Fruit fly (Drosophila melanogaster) whole organism, embryonic: ENCODE measurements around the gene Clamp.

Source experiments
- Blimp-1 ChIP-seq: fragments of 200-800 bp; sonication (Bioruptor generic); optimal IDR thresholded peaks from 3 replicates; lab custom pipeline; 2018; ENCODE audit warnings: missing biosample characterization, missing genetic modification characterization, mild to moderate bottlenecking, moderate library complexity, missing genetic modification reagents
- C15 ChIP-seq: fragments of 200-800 bp; sonication (Bioruptor generic); IDR thresholded peaks from 3 replicates; pipeline ENCODE4 v1.3.6; 2022; ENCODE audit warnings: missing biosample characterization, missing genetic modification characterization
- CG1233 ChIP-seq: fragments of 200-800 bp; sonication (Bioruptor generic); optimal IDR thresholded peaks from 4 replicates; lab custom pipeline; 2018; ENCODE audit warnings: missing biosample characterization, mild to moderate bottlenecking, missing genetic modification characterization
- CG15011 ChIP-seq: fragments of 200-800 bp; sonication (Bioruptor generic); optimal IDR thresholded peaks from 3 replicates; lab custom pipeline; 2018; ENCODE audit warnings: missing biosample characterization, mild to moderate bottlenecking, missing genetic modification characterization
- CG15514 ChIP-seq: fragments of 200-800 bp; sonication (Bioruptor generic); optimal IDR thresholded peaks from 3 replicates; lab custom pipeline; 2017; ENCODE audit warnings: missing biosample characterization, missing genetic modification characterization, mild to moderate bottlenecking, moderate library complexity, missing genetic modification reagents
- CG17359 ChIP-seq: fragments of 200-800 bp; sonication (Bioruptor generic); optimal IDR thresholded peaks from 3 replicates; lab custom pipeline; 2018; ENCODE audit warnings: missing biosample characterization, mild to moderate bottlenecking, missing genetic modification characterization, moderate library complexity
- CG17829 ChIP-seq: fragments of 200-800 bp; optimal IDR thresholded peaks from 2 replicates; lab custom pipeline; 2019; ENCODE audit warnings: missing biosample characterization, mild to moderate bottlenecking, missing genetic modification characterization, moderate library complexity
- CG30431 ChIP-seq: fragments of 200-800 bp; sonication (Bioruptor generic); optimal IDR thresholded peaks from 2 replicates; lab custom pipeline; 2017; ENCODE audit warnings: missing biosample characterization, missing genetic modification characterization
- CG32767 ChIP-seq: fragments of 200-800 bp; sonication (Bioruptor generic); IDR thresholded peaks from 2 replicates; pipeline ENCODE4 v1.3.6; 2022; ENCODE audit warnings: missing biosample characterization, missing genetic modification characterization
- CG3281 ChIP-seq: fragments of 200-800 bp; sonication (Bioruptor generic); optimal IDR thresholded peaks from 3 replicates; lab custom pipeline; 2017; ENCODE audit warnings: missing biosample characterization, mild to moderate bottlenecking, missing genetic modification characterization
- CG34376 ChIP-seq: fragments of 200-800 bp; sonication (Bioruptor generic); optimal IDR thresholded peaks from 2 replicates; lab custom pipeline; 2018; ENCODE audit warnings: missing biosample characterization, mild to moderate bottlenecking, missing genetic modification characterization
- CG4282 ChIP-seq: fragments of 200-800 bp; sonication (Bioruptor generic); optimal IDR thresholded peaks from 2 replicates; lab custom pipeline; 2016; ENCODE audit warnings: missing biosample characterization, missing genetic modification characterization
- CG4328 ChIP-seq: fragments of 200-800 bp; sonication (Bioruptor generic); optimal IDR thresholded peaks from 3 replicates; lab custom pipeline; 2017; ENCODE audit warnings: missing biosample characterization, missing genetic modification reagents, missing genetic modification characterization
- CG5180 ChIP-seq: fragments of 200-800 bp; sonication (Bioruptor generic); optimal IDR thresholded peaks from 3 replicates; lab custom pipeline; 2017; ENCODE audit warnings: missing biosample characterization, missing genetic modification characterization, mild to moderate bottlenecking, moderate library complexity, missing genetic modification reagents
- CG5245 ChIP-seq: fragments of 200-800 bp; sonication (Bioruptor generic); optimal IDR thresholded peaks from 3 replicates; lab custom pipeline; 2016; ENCODE audit warnings: missing biosample characterization, missing genetic modification characterization
- CG5953 ChIP-seq: fragments of 200-800 bp; sonication (Bioruptor generic); IDR thresholded peaks from 2 replicates; pipeline ENCODE4 v1.3.6; 2022; ENCODE audit warnings: missing biosample characterization, missing genetic modification characterization
- CG6254 ChIP-seq: fragments of 200-800 bp; sonication (Bioruptor generic); optimal IDR thresholded peaks from 3 replicates; lab custom pipeline; 2017; ENCODE audit warnings: mild to moderate bottlenecking, missing biosample characterization, missing genetic modification reagents, missing genetic modification characterization
- CG6683 ChIP-seq: fragments of 200-800 bp; sonication (Bioruptor generic); optimal IDR thresholded peaks from 2 replicates; lab custom pipeline; 2017; ENCODE audit warnings: missing biosample characterization, mild to moderate bottlenecking, missing genetic modification characterization, missing genetic modification reagents
- CG7987 ChIP-seq: fragments of 200-800 bp; sonication (Bioruptor generic); optimal IDR thresholded peaks from 2 replicates; lab custom pipeline; 2018; ENCODE audit warnings: missing biosample characterization, mild to moderate bottlenecking, missing genetic modification characterization, moderate library complexity
- CG8765 ChIP-seq: fragments of 200-800 bp; sonication (Bioruptor generic); IDR thresholded peaks from 2 replicates; pipeline ENCODE4 v1.3.6; 2022; ENCODE audit warnings: missing biosample characterization, missing genetic modification characterization
- CG9609 ChIP-seq: fragments of 200-800 bp; sonication (Bioruptor generic); optimal IDR thresholded peaks from 3 replicates; lab custom pipeline; 2016; ENCODE audit warnings: missing biosample characterization, missing genetic modification characterization
- CG9932 ChIP-seq: fragments of 200-800 bp; sonication (Bioruptor generic); IDR thresholded peaks from 2 replicates; pipeline ENCODE4 v1.3.6; 2022; ENCODE audit warnings: missing biosample characterization, missing genetic modification characterization
- Deaf1 ChIP-seq: fragments of 200-800 bp; optimal IDR thresholded peaks from 3 replicates; lab custom pipeline; 2019; ENCODE audit warnings: missing biosample characterization, mild to moderate bottlenecking, missing genetic modification characterization, moderate library complexity
- Dref ChIP-seq: fragments of 200-800 bp; sonication (Bioruptor generic); IDR thresholded peaks from 2 replicates; pipeline ENCODE4 v1.3.6; 2022; ENCODE audit warnings: missing biosample characterization, missing genetic modification characterization
- Eip74EF ChIP-seq, 2 experiments: fragments of 200-800 bp in 1 of 2; fragments of >200 bp in 1 of 2; sonication (Bioruptor generic) in 1 of 2; optimal IDR thresholded peaks; 2 replicates each; lab custom pipeline; 2017 to 2019; ENCODE audit warnings: missing biosample characterization in 2 of 2, missing genetic modification characterization in 2 of 2, mild to moderate bottlenecking in 1 of 2, moderate library complexity in 1 of 2
- Fer2 ChIP-seq: fragments of 200-800 bp; sonication (Bioruptor generic); optimal IDR thresholded peaks from 2 replicates; lab custom pipeline; 2018; ENCODE audit warnings: missing biosample characterization, mild to moderate bottlenecking, missing genetic modification characterization, moderate library complexity
- HLHmδ ChIP-seq: fragments of 200-800 bp; sonication (Bioruptor generic); optimal IDR thresholded peaks from 2 replicates; lab custom pipeline; 2018; ENCODE audit warnings: missing biosample characterization, mild to moderate bottlenecking, missing genetic modification characterization, moderate library complexity
- Mad ChIP-seq: fragments of 200-800 bp; sonication (Bioruptor generic); optimal IDR thresholded peaks from 2 replicates; lab custom pipeline; 2016; ENCODE audit warnings: missing biosample characterization, missing genetic modification characterization
- NK7.1 ChIP-seq: fragments of 200-800 bp; sonication (Bioruptor generic); optimal IDR thresholded peaks from 3 replicates; lab custom pipeline; 2016; ENCODE audit warnings: missing biosample characterization, missing genetic modification characterization
- Nf-YC ChIP-seq: fragments of 200-800 bp; optimal IDR thresholded peaks from 3 replicates; lab custom pipeline; 2019; ENCODE audit warnings: missing biosample characterization, mild to moderate bottlenecking, missing genetic modification characterization, moderate library complexity
- NfI ChIP-seq: fragments of 200-800 bp; sonication (Bioruptor generic); optimal IDR thresholded peaks from 3 replicates; lab custom pipeline; 2018; ENCODE audit warnings: missing biosample characterization, mild to moderate bottlenecking, missing genetic modification characterization, moderate library complexity
- Side ChIP-seq: fragments of 200-800 bp; sonication (Bioruptor generic); optimal IDR thresholded peaks from 2 replicates; lab custom pipeline; 2016; ENCODE audit warnings: missing biosample characterization, missing genetic modification characterization
- Sox100B ChIP-seq: fragments of 200-800 bp; sonication (Bioruptor generic); optimal IDR thresholded peaks from 3 replicates; lab custom pipeline; 2018; ENCODE audit warnings: missing biosample characterization, mild to moderate bottlenecking, missing genetic modification characterization
- Spps ChIP-seq: fragments of 200-800 bp; sonication (Bioruptor generic); optimal IDR thresholded peaks from 2 replicates; lab custom pipeline; 2018; ENCODE audit warnings: missing biosample characterization, mild to moderate bottlenecking, missing genetic modification characterization
- Sry-δ ChIP-seq: fragments of 200-800 bp; sonication (Bioruptor generic); optimal IDR thresholded peaks from 2 replicates; lab custom pipeline; 2016; ENCODE audit warnings: missing biosample characterization, missing genetic modification characterization
- Trl ChIP-seq, 3 experiments: fragments of >200 bp in 2 of 3; fragments of 200-800 bp in 1 of 3; sonication (Bioruptor generic) in 1 of 3; optimal IDR thresholded peaks; 2 replicates in 1 of 3; 3 replicates in 2 of 3; lab custom pipeline; 2016 to 2017; ENCODE audit warnings: missing biosample characterization in 1 of 3, missing genetic modification characterization in 1 of 3
- ara ChIP-seq: fragments of 200-800 bp; sonication (Bioruptor generic); IDR thresholded peaks from 2 replicates; pipeline ENCODE4 v1.3.6; 2022; ENCODE audit warnings: missing biosample characterization, missing genetic modification characterization
- bab2 ChIP-seq: fragments of 200-800 bp; sonication (Bioruptor generic); optimal IDR thresholded peaks from 2 replicates; lab custom pipeline; 2016; ENCODE audit warnings: missing biosample characterization, missing genetic modification characterization
- gsb-n ChIP-seq: fragments of 200-800 bp; sonication (Bioruptor generic); optimal IDR thresholded peaks from 3 replicates; lab custom pipeline; 2018; ENCODE audit warnings: missing biosample characterization, mild to moderate bottlenecking, missing genetic modification characterization
- h ChIP-seq: fragments of >200 bp; optimal IDR thresholded peaks from 2 replicates; lab custom pipeline; 2017
- hkb ChIP-seq, 2 experiments: fragments of 200-800 bp in 1 of 2; fragments of >200 bp in 1 of 2; sonication (Bioruptor generic) in 1 of 2; IDR thresholded peaks in 1 of 2; optimal IDR thresholded peaks in 1 of 2; 2 replicates each; pipeline versions ENCODE4 v1.3.6 to Lab custom; 2017 to 2022; ENCODE audit warnings: missing biosample characterization in 1 of 2, missing genetic modification characterization in 1 of 2
- kni ChIP-seq: fragments of 200-800 bp; sonication (Bioruptor generic); optimal IDR thresholded peaks from 3 replicates; lab custom pipeline; 2017; ENCODE audit warnings: mild to moderate bottlenecking, missing biosample characterization, missing genetic modification reagents, missing genetic modification characterization
- nau ChIP-seq: fragments of 200-800 bp; sonication (Bioruptor generic); optimal IDR thresholded peaks from 3 replicates; lab custom pipeline; 2017; ENCODE audit warnings: missing biosample characterization, mild to moderate bottlenecking, missing genetic modification characterization, missing genetic modification reagents
- pfk ChIP-seq: fragments of 200-800 bp; sonication (Bioruptor generic); optimal IDR thresholded peaks from 2 replicates; lab custom pipeline; 2018; ENCODE audit warnings: missing biosample characterization, mild to moderate bottlenecking, missing genetic modification characterization, moderate library complexity
- prd ChIP-seq, 3 experiments: fragments of >200 bp in 2 of 3; fragments of 200-800 bp in 1 of 3; sonication (Bioruptor generic) in 1 of 3; optimal IDR thresholded peaks in 2 of 3; IDR thresholded peaks in 1 of 3; 2 replicates in 2 of 3; 3 replicates in 1 of 3; pipeline versions ENCODE4 v1.3.6 to Lab custom; 2017 to 2022; ENCODE audit warnings: missing biosample characterization in 1 of 3, missing genetic modification characterization in 1 of 3
- sens ChIP-seq: fragments of 200-800 bp; sonication (Bioruptor generic); peaks from one replicate; lab custom pipeline; 2016; ENCODE audit warnings: missing biosample characterization, missing genetic modification characterization
- sqz ChIP-seq: fragments of 200-800 bp; sonication (Bioruptor generic); optimal IDR thresholded peaks from 3 replicates; lab custom pipeline; 2018; ENCODE audit warnings: missing biosample characterization, mild to moderate bottlenecking, missing genetic modification characterization
- tap ChIP-seq: fragments of 200-800 bp; optimal IDR thresholded peaks from 3 replicates; lab custom pipeline; 2019; ENCODE audit warnings: missing biosample characterization, mild to moderate bottlenecking, missing genetic modification characterization, moderate library complexity
- tio ChIP-seq: fragments of 200-800 bp; sonication (Bioruptor generic); optimal IDR thresholded peaks from 2 replicates; lab custom pipeline; 2017; ENCODE audit warnings: missing biosample characterization, missing genetic modification characterization, inconsistent platforms

Gene Clamp

DNA sequence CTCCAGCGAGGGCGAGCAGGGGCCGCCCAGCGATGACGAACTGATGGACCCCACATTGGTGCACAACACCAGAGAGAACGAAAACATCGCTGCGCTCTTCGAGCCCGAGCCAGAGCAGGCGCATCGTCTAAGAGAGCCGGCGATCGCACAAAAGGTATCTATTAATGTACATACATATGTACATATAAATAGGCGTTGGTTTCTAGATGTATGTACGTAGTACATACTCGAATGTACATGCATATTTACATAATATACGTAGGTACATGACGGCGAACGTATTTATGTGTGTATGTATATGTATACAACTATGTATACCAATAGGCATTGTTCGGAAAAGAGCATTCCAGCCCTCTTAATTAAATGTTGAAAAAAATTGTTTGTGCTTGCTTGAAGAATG, 24.8 kb downstream of the Clamp start (continued):
- TF ChIP-seq Sox100B (GFP tag; lab: Kevin White, UChicago) (peak; percentile 32), CG15514 (GFP tag; lab: Kevin White, UChicago) (peak; percentile 52), Blimp-1 (GFP tag; lab: Kevin White, UChicago) (peak; percentile 59), nau (peak; percentile 54), CG3281 (peak; percentile 30), bab2 (GFP tag; lab: Kevin White, UChicago) (no peak), CG9932 (GFP tag; lab: Robert Waterston, UW) (no peak), Trl (optimal IDR thresholded peaks at IDR 0.05; lab: Kevin White, UChicago) (peak; percentile 38 to 54), Trl (GFP tag; optimal IDR thresholded peaks at IDR 0.05; lab: Kevin White, UChicago) (no peak), kni (GFP tag; lab: Kevin White, UChicago) (peak; percentile 97), Dref (GFP tag; lab: Robert Waterston, UW) (no peak), Mad (GFP tag; lab: Kevin White, UChicago) (no peak), h (no peak), CG4328 (peak; percentile 90), sqz (GFP tag; lab: Kevin White, UChicago) (peak; percentile 72), Spps (tag; lab: Kevin White, UChicago) (peak; percentile 32), Deaf1 (peak; percentile 9), CG8765 (no peak), CG32767 (peak; percentile 55; the same call in 1 of the 2 replicates), CG9609 (GFP tag; lab: Kevin White, UChicago) (no peak), CG7987 (GFP tag; lab: Kevin White, UChicago) (peak; percentile 80), CG5180 (GFP tag; lab: Kevin White, UChicago) (peak; percentile 51), CG6683 (GFP tag; lab: Kevin White, UChicago) (peak; percentile 15), sens (GFP tag; lab: Kevin White, UChicago) (peak; percentile 45), CG6254 (GFP tag; lab: Kevin White, UChicago) (peak; percentile 58), Fer2 (tag; lab: Kevin White, UChicago) (peak; percentile 72), HLHmδ (peak; percentile 72), NK7.1 (GFP tag; lab: Kevin White, UChicago) (no peak), Sry-δ (GFP tag; lab: Kevin White, UChicago) (no peak), hkb (optimal IDR thresholded peaks at IDR 0.05; lab: Kevin White, UChicago) (no peak), hkb (GFP tag; IDR thresholded peaks at IDR 0.05; lab: Robert Waterston, UW) (peak; percentile 55), prd (optimal IDR thresholded peaks at IDR 0.05; lab: Kevin White, UChicago) (no peak), prd (GFP tag; IDR thresholded peaks at IDR 0.05; lab: Robert Waterston, UW) (peak; percentile 20; the same call in 1 of the 3 replicates), CG15011 (GFP tag; lab: Kevin White, UChicago) (peak; percentile 18), tio (no peak), CG5245 (no peak), CG34376 (GFP tag; lab: Kevin White, UChicago) (peak; percentile 41), CG4282 (GFP tag; lab: Kevin White, UChicago) (no peak), CG1233 (GFP tag; lab: Kevin White, UChicago) (peak; percentile 84), pfk (peak; percentile 79), NfI (GFP tag; lab: Kevin White, UChicago) (no peak), CG17829 (tag; lab: Kevin White, UChicago) (peak; percentile 38), CG17359 (tag; lab: Kevin White, UChicago) (peak; percentile 67), ara (GFP tag; lab: Robert Waterston, UW) (peak; percentile 70; the same call in 1 of the 2 replicates), C15 (GFP tag; lab: Robert Waterston, UW) (peak; percentile 33; the same call in 1 of the 3 replicates), Side (GFP tag; lab: Kevin White, UChicago) (no peak), Nf-YC (tag; lab: Kevin White, UChicago) (peak; percentile 60), tap (tag; lab: Kevin White, UChicago) (peak; percentile 59), CG30431 (no peak), CG5953 (GFP tag; lab: Robert Waterston, UW) (peak; percentile 30; the same call in 1 of the 2 replicates), Eip74EF (GFP tag; optimal IDR thresholded peaks at IDR 0.05; lab: Kevin White, UChicago) (no peak), gsb-n (tag; lab: Kevin White, UChicago) (no peak)
